Fruit fly (Drosophila melanogaster) whole organism, embryonic: ENCODE measurements around the gene Gnpat.

Experiments used
- Asciz ChIP-seq: fragments of 200-800 bp; sonication (Bioruptor generic); optimal IDR thresholded peaks from 2 replicates; lab custom pipeline; 2017; ENCODE audit warnings: missing biosample characterization, mild to moderate bottlenecking, missing genetic modification characterization, missing genetic modification reagents
- CG11247 ChIP-seq: fragments of 200-800 bp; sonication (Bioruptor generic); IDR thresholded peaks from 2 replicates; pipeline ENCODE4 v1.3.6; 2022; ENCODE audit warnings: missing biosample characterization, missing genetic modification characterization
- CG11504 ChIP-seq: fragments of 200-800 bp; sonication (Bioruptor generic); optimal IDR thresholded peaks from 3 replicates; lab custom pipeline; 2019; ENCODE audit warnings: missing biosample characterization, mild to moderate bottlenecking, missing genetic modification characterization, moderate library complexity
- CG12769 ChIP-seq: fragments of 200-800 bp; sonication (Bioruptor generic); optimal IDR thresholded peaks from 2 replicates; lab custom pipeline; 2019; ENCODE audit warnings: missing biosample characterization, mild to moderate bottlenecking, missing genetic modification characterization, moderate library complexity
- CG13775 ChIP-seq: fragments of 200-800 bp; sonication (Bioruptor generic); optimal IDR thresholded peaks from 3 replicates; lab custom pipeline; 2017; ENCODE audit warnings: missing biosample characterization, mild to moderate bottlenecking, missing genetic modification characterization
- CG14014 ChIP-seq: fragments of 200-800 bp; sonication (Bioruptor generic); IDR thresholded peaks from 2 replicates; pipeline ENCODE4 v1.3.6; 2022; ENCODE audit warnings: missing biosample characterization, missing genetic modification characterization
- CG14710 ChIP-seq: fragments of 200-800 bp; sonication (Bioruptor generic); optimal IDR thresholded peaks from 3 replicates; lab custom pipeline; 2019; ENCODE audit warnings: missing biosample characterization, mild to moderate bottlenecking, missing genetic modification characterization, moderate library complexity
- CG1603 ChIP-seq: fragments of 200-800 bp; sonication (Bioruptor generic); optimal IDR thresholded peaks from 2 replicates; lab custom pipeline; 2019; ENCODE audit warnings: missing biosample characterization, mild to moderate bottlenecking, missing genetic modification characterization, moderate library complexity
- CG18262 ChIP-seq: fragments of 200-800 bp; optimal IDR thresholded peaks from 3 replicates; lab custom pipeline; 2019; ENCODE audit warnings: missing biosample characterization, mild to moderate bottlenecking, missing genetic modification characterization, moderate library complexity
- CG18764 ChIP-seq: fragments of 200-800 bp; sonication (Bioruptor generic); optimal IDR thresholded peaks from 3 replicates; lab custom pipeline; 2016; ENCODE audit warnings: missing biosample characterization, missing genetic modification characterization
- CG2202 ChIP-seq: fragments of 200-800 bp; sonication (Bioruptor generic); optimal IDR thresholded peaks from 2 replicates; lab custom pipeline; 2018; ENCODE audit warnings: missing biosample characterization, mild to moderate bottlenecking, missing genetic modification characterization
- CG2875 ChIP-seq: fragments of 200-800 bp; sonication (Bioruptor generic); optimal IDR thresholded peaks from 2 replicates; lab custom pipeline; 2017; ENCODE audit warnings: missing biosample characterization, mild to moderate bottlenecking, missing genetic modification characterization, missing genetic modification reagents
- CG31441 ChIP-seq: fragments of 200-800 bp; sonication (Bioruptor generic); IDR thresholded peaks from 2 replicates; pipeline ENCODE4 v1.3.6; 2022; ENCODE audit warnings: missing biosample characterization, missing genetic modification characterization
- CG34224 ChIP-seq: fragments of 200-800 bp; sonication (Bioruptor generic); IDR thresholded peaks from 3 replicates; pipeline ENCODE4 v1.3.6; 2022; ENCODE audit warnings: missing biosample characterization, missing genetic modification characterization; ENCODE audit not compliant: partially characterized antibody
- CG4360 ChIP-seq: fragments of 200-800 bp; sonication (Bioruptor generic); IDR thresholded peaks from 2 replicates; pipeline ENCODE4 v1.3.6; 2022; ENCODE audit warnings: missing biosample characterization, missing genetic modification characterization
- CG43689 ChIP-seq: fragments of 200-800 bp; sonication (Bioruptor generic); IDR thresholded peaks from 2 replicates; pipeline ENCODE4 v1.3.6; 2022; ENCODE audit warnings: missing biosample characterization, missing genetic modification characterization
- CG6689 ChIP-seq: fragments of 200-800 bp; sonication (Bioruptor generic); IDR thresholded peaks from 2 replicates; pipeline ENCODE4 v1.3.6; 2022; ENCODE audit warnings: missing biosample characterization, missing genetic modification characterization
- CG6791 ChIP-seq: fragments of 200-800 bp; sonication (Bioruptor generic); IDR thresholded peaks from 3 replicates; pipeline ENCODE4 v1.3.6; 2022; ENCODE audit warnings: missing biosample characterization, missing genetic modification characterization; ENCODE audit not compliant: partially characterized antibody
- CG7372 ChIP-seq: fragments of 200-800 bp; sonication (Bioruptor generic); IDR thresholded peaks from 2 replicates; pipeline ENCODE4 v1.3.6; 2022; ENCODE audit warnings: missing biosample characterization, missing genetic modification characterization
- CG8924 ChIP-seq: fragments of 200-800 bp; optimal IDR thresholded peaks from 3 replicates; lab custom pipeline; 2019; ENCODE audit warnings: missing biosample characterization, mild to moderate bottlenecking, missing genetic modification characterization, moderate library complexity
- D19B ChIP-seq: fragments of 200-800 bp; sonication (Bioruptor generic); optimal IDR thresholded peaks from 2 replicates; lab custom pipeline; 2017; ENCODE audit warnings: missing biosample characterization, mild to moderate bottlenecking, missing genetic modification characterization
- Dbx ChIP-seq: fragments of 200-800 bp; sonication (Bioruptor generic); IDR thresholded peaks from 3 replicates; pipeline ENCODE4 v1.3.6; 2022; ENCODE audit warnings: missing biosample characterization, missing genetic modification characterization
- Hey ChIP-seq: fragments of 200-800 bp; sonication (Bioruptor generic); optimal IDR thresholded peaks from 3 replicates; lab custom pipeline; 2018; ENCODE audit warnings: missing biosample characterization, mild to moderate bottlenecking, missing genetic modification characterization
- Sry-β ChIP-seq: fragments of 200-800 bp; sonication (Bioruptor generic); optimal IDR thresholded peaks from 2 replicates; lab custom pipeline; 2018; ENCODE audit warnings: missing biosample characterization, mild to moderate bottlenecking, missing genetic modification characterization, moderate library complexity
- Taf1 ChIP-seq: fragments of 200-800 bp; sonication (Bioruptor generic); IDR thresholded peaks from 2 replicates; pipeline ENCODE4 v1.3.6; 2022; ENCODE audit warnings: missing biosample characterization, missing genetic modification characterization
- aop ChIP-seq: fragments of 200-800 bp; sonication (Bioruptor generic); IDR thresholded peaks from 2 replicates; pipeline ENCODE4 v1.3.6; 2022; ENCODE audit warnings: missing biosample characterization, missing genetic modification characterization
- az2 ChIP-seq: fragments of 200-800 bp; sonication (Bioruptor generic); optimal IDR thresholded peaks from 3 replicates; lab custom pipeline; 2016; ENCODE audit warnings: missing biosample characterization, missing genetic modification characterization
- cg ChIP-seq: fragments of 200-800 bp; sonication (Bioruptor generic); optimal IDR thresholded peaks from 3 replicates; lab custom pipeline; 2019; ENCODE audit warnings: missing biosample characterization, mild to moderate bottlenecking, missing genetic modification characterization, moderate library complexity
- chinmo ChIP-seq: fragments of 200-800 bp; sonication (Bioruptor generic); IDR thresholded peaks from 4 replicates; pipeline ENCODE4 v1.3.6; 2022; ENCODE audit warnings: missing biosample characterization, missing genetic modification characterization; ENCODE audit not compliant: partially characterized antibody
- dati ChIP-seq: fragments of 200-800 bp; sonication (Bioruptor generic); IDR thresholded peaks from 2 replicates; pipeline ENCODE4 v1.3.6; 2022; ENCODE audit warnings: missing biosample characterization, missing genetic modification characterization
- dmrt11E ChIP-seq: fragments of 200-800 bp; sonication (Bioruptor generic); optimal IDR thresholded peaks from 3 replicates; lab custom pipeline; 2018; ENCODE audit warnings: missing biosample characterization, mild to moderate bottlenecking, missing genetic modification characterization, moderate library complexity
- eyg ChIP-seq: fragments of 200-800 bp; sonication (Bioruptor generic); optimal IDR thresholded peaks from 3 replicates; lab custom pipeline; 2016; ENCODE audit warnings: missing biosample characterization, missing genetic modification characterization
- fd102C ChIP-seq: fragments of 200-800 bp; sonication (Bioruptor generic); optimal IDR thresholded peaks from 2 replicates; lab custom pipeline; 2018; ENCODE audit warnings: missing biosample characterization, mild to moderate bottlenecking, missing genetic modification characterization, moderate library complexity
- gem ChIP-seq: fragments of 200-800 bp; sonication (Bioruptor generic); optimal IDR thresholded peaks from 2 replicates; lab custom pipeline; 2019; ENCODE audit warnings: missing biosample characterization, mild to moderate bottlenecking, missing genetic modification characterization, moderate library complexity
- grn ChIP-seq: fragments of 200-800 bp; sonication (Bioruptor generic); optimal IDR thresholded peaks from 3 replicates; lab custom pipeline; 2017; ENCODE audit warnings: missing biosample characterization, missing genetic modification characterization
- ken ChIP-seq: fragments of 200-800 bp; sonication (Bioruptor generic); IDR thresholded peaks from 3 replicates; pipeline ENCODE4 v1.3.6; 2022; ENCODE audit warnings: missing biosample characterization, missing genetic modification characterization
- lab ChIP-seq: fragments of 200-800 bp; sonication (Bioruptor generic); optimal IDR thresholded peaks from 3 replicates; lab custom pipeline; 2017; ENCODE audit warnings: missing biosample characterization, missing genetic modification characterization, mild to moderate bottlenecking, moderate library complexity, missing genetic modification reagents
- lov ChIP-seq, 2 experiments: fragments of 200-800 bp in 1 of 2; fragments of >200 bp in 1 of 2; sonication (Bioruptor generic) in 1 of 2; IDR thresholded peaks in 1 of 2; optimal IDR thresholded peaks in 1 of 2; 2 replicates in 1 of 2; 3 replicates in 1 of 2; pipeline versions ENCODE4 v1.3.6 to Lab custom; 2017 to 2022; ENCODE audit warnings: missing biosample characterization in 1 of 2, missing genetic modification characterization in 1 of 2
- luna ChIP-seq: fragments of 200-800 bp; sonication (Bioruptor generic); optimal IDR thresholded peaks from 2 replicates; lab custom pipeline; 2016; ENCODE audit warnings: missing biosample characterization, missing genetic modification characterization
- row ChIP-seq: fragments of 200-800 bp; sonication (Bioruptor generic); IDR thresholded peaks from 3 replicates; pipeline ENCODE4 v1.3.6; 2022; ENCODE audit warnings: missing biosample characterization, missing genetic modification characterization
- scrt ChIP-seq: fragments of 200-800 bp; sonication (Bioruptor generic); optimal IDR thresholded peaks from 2 replicates; lab custom pipeline; 2018; ENCODE audit warnings: missing biosample characterization, mild to moderate bottlenecking, missing genetic modification characterization, moderate library complexity
- sens-2 ChIP-seq: fragments of 200-800 bp; sonication (Bioruptor generic); IDR thresholded peaks from 2 replicates; pipeline ENCODE4 v1.3.6; 2022; ENCODE audit warnings: missing biosample characterization, missing genetic modification characterization
- shn ChIP-seq: fragments of 200-800 bp; sonication (Bioruptor generic); optimal IDR thresholded peaks from 3 replicates; lab custom pipeline; 2016; ENCODE audit warnings: missing biosample characterization, missing genetic modification characterization
- sim ChIP-seq: fragments of 200-800 bp; sonication (Bioruptor generic); IDR thresholded peaks from 2 replicates; pipeline ENCODE4 v1.3.6; 2022; ENCODE audit warnings: missing biosample characterization, missing genetic modification characterization
- sr ChIP-seq: fragments of 200-800 bp; sonication (Bioruptor generic); IDR thresholded peaks from 3 replicates; pipeline ENCODE4 v1.3.6; 2022; ENCODE audit warnings: missing biosample characterization, missing genetic modification characterization
- tap ChIP-seq: fragments of 200-800 bp; optimal IDR thresholded peaks from 3 replicates; lab custom pipeline; 2019; ENCODE audit warnings: missing biosample characterization, mild to moderate bottlenecking, missing genetic modification characterization, moderate library complexity
- vfl ChIP-seq: fragments of 200-800 bp; sonication (Bioruptor generic); optimal IDR thresholded peaks from 2 replicates; lab custom pipeline; 2016; ENCODE audit warnings: missing biosample characterization, missing genetic modification characterization
- vvl ChIP-seq: fragments of 200-800 bp; sonication (Bioruptor generic); IDR thresholded peaks from 2 replicates; pipeline ENCODE4 v1.3.6; 2022; ENCODE audit warnings: missing biosample characterization, missing genetic modification characterization
- zen ChIP-seq: fragments of 200-800 bp; sonication (Bioruptor generic); optimal IDR thresholded peaks from 3 replicates; lab custom pipeline; 2018; ENCODE audit warnings: missing biosample characterization, mild to moderate bottlenecking, missing genetic modification characterization, moderate library complexity
- zen2 ChIP-seq: fragments of 200-800 bp; sonication (Bioruptor generic); IDR thresholded peaks from 3 replicates; pipeline ENCODE4 v1.3.6; 2022; ENCODE audit warnings: missing biosample characterization, missing genetic modification characterization; ENCODE audit not compliant: partially characterized antibody

The Gnpat gene

dm6 chr3R:25459200-25459809 is 31.4 kb downstream of the Gnpat start (continued):
- TF ChIP-seq chinmo = no peak
- TF ChIP-seq sens-2 = no peak
- TF ChIP-seq CG7372 (GFP tag; lab: Robert Waterston, UW) = no peak
- TF ChIP-seq CG4360 (GFP tag; lab: Robert Waterston, UW) = no peak
- no peak for TF ChIP-seq CG14014 (GFP tag; lab: Robert Waterston, UW)
- no peak for TF ChIP-seq fd102C (GFP tag; lab: Kevin White, UChicago)
- peak; percentile 53; the same call in 1 of the 2 replicates for TF ChIP-seq CG31441 (GFP tag; lab: Robert Waterston, UW)
- TF ChIP-seq vvl (GFP tag; lab: Robert Waterston, UW) = no peak
- TF ChIP-seq zen (tag; lab: Kevin White, UChicago) = peak; percentile 11
- TF ChIP-seq Dbx (GFP tag; lab: Robert Waterston, UW) = no peak
- no peak for TF ChIP-seq eyg (GFP tag; lab: Kevin White, UChicago)
- no peak for TF ChIP-seq CG2875 (GFP tag; lab: Kevin White, UChicago)
- TF ChIP-seq CG13775 (GFP tag; lab: Kevin White, UChicago) = no peak
- no peak for TF ChIP-seq Hey (tag; lab: Kevin White, UChicago)
- TF ChIP-seq CG6791 (GFP tag; lab: Robert Waterston, UW) = no peak
- TF ChIP-seq lov (optimal IDR thresholded peaks at IDR 0.05; lab: Kevin White, UChicago) = no peak
- no peak for TF ChIP-seq lov (GFP tag; IDR thresholded peaks at IDR 0.05; lab: Robert Waterston, UW)
- no peak for TF ChIP-seq dati (GFP tag; lab: Robert Waterston, UW)
- TF ChIP-seq luna (GFP tag; lab: Kevin White, UChicago) = no peak
- peak; percentile 24; the same call in 1 of the 2 replicates for TF ChIP-seq CG6689
- no peak for TF ChIP-seq grn
- TF ChIP-seq CG18764 (GFP tag; lab: Kevin White, UChicago) = no peak
- TF ChIP-seq cg = no peak
- TF ChIP-seq CG12769 = no peak
- peak; percentile 27 for TF ChIP-seq D19B (GFP tag; lab: Kevin White, UChicago)
- TF ChIP-seq sr = no peak
- no peak for TF ChIP-seq ken
- no peak for TF ChIP-seq CG8924 (tag; lab: Kevin White, UChicago)
- peak; percentile 53 for TF ChIP-seq CG18262 (tag; lab: Kevin White, UChicago)
- TF ChIP-seq CG14710 (tag; lab: Kevin White, UChicago) = peak; percentile 11
- no peak for TF ChIP-seq CG11247 (GFP tag; lab: Robert Waterston, UW)
- TF ChIP-seq aop = no peak
- peak; percentile 57 for TF ChIP-seq gem (tag; lab: Kevin White, UChicago)
- TF ChIP-seq tap = no peak
- no peak for TF ChIP-seq CG34224 (GFP tag; lab: Robert Waterston, UW)
- peak; percentile 39 for TF ChIP-seq dmrt11E (tag; lab: Kevin White, UChicago)
- TF ChIP-seq lab (GFP tag; lab: Kevin White, UChicago) = no peak
- no peak for TF ChIP-seq vfl
- no peak for TF ChIP-seq shn (GFP tag; lab: Kevin White, UChicago)
- TF ChIP-seq az2 (GFP tag; lab: Kevin White, UChicago) = peak; percentile 15
- peak; percentile 24; the same call in 1 of the 3 replicates for TF ChIP-seq row (GFP tag; lab: Robert Waterston, UW)
- TF ChIP-seq Taf1 = no peak
- TF ChIP-seq Sry-β (GFP tag; lab: Kevin White, UChicago) = no peak
- peak; percentile 47 for TF ChIP-seq CG11504 (tag; lab: Kevin White, UChicago)
- TF ChIP-seq CG2202 = no peak
- TF ChIP-seq CG43689 = no peak
- no peak for TF ChIP-seq Asciz (GFP tag; lab: Kevin White, UChicago)
- TF ChIP-seq zen2 (GFP tag; lab: Robert Waterston, UW) = no peak
- no peak for TF ChIP-seq sim (GFP tag; lab: Robert Waterston, UW)
- no peak for TF ChIP-seq scrt
- TF ChIP-seq CG1603 (tag; lab: Kevin White, UChicago) = no peak
